Fruit fly (Drosophila melanogaster): ENCODE data around the gene CG1572.
A peak's percentile ranks its signal among the peaks of the same experiment; 100 is the strongest.

The CG1572 gene

DNA sequence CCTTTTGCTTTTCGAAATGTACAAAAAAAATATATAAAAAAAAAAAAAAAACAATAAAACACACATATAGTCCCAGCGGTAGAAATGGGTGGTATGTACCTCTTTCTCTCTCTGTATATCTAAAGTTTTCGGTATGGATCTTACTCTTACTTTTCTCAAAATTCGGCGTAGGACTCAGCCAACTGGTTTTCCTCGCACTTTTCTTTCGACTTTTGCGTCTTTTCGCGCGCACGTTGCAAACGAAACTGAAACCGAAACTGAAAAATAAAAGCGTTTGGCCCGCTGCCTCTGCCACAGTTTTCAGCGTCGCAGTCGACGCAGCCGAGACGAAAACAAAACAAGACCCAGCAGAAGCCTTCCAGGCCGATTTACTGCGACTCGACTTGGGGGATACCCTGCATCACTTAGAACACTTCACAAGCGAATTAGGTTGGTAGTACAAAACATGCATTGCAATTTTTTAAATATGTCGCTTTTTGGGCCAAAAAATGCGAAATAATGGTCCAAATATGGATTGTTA, at the start of gene CG1572 (continued):
- no peak for TF ChIP-seq CG6808 (GFP tag; optimal IDR thresholded peaks at IDR 0.05)
- no peak for TF ChIP-seq CG9139 (GFP tag; optimal IDR thresholded peaks at IDR 0.05)
- TF ChIP-seq Smox (GFP tag; optimal IDR thresholded peaks at IDR 0.05): peak; percentile 23
- TF ChIP-seq Gug (GFP tag; IDR thresholded peaks at IDR 0.05): no peak
- peak; percentile 10 for TF ChIP-seq Eip75B (GFP tag; optimal IDR thresholded peaks at IDR 0.05)
- TF ChIP-seq CG11762 (GFP tag; optimal IDR thresholded peaks at IDR 0.05; ENCODE audit: insufficient read depth): no peak

DNA sequence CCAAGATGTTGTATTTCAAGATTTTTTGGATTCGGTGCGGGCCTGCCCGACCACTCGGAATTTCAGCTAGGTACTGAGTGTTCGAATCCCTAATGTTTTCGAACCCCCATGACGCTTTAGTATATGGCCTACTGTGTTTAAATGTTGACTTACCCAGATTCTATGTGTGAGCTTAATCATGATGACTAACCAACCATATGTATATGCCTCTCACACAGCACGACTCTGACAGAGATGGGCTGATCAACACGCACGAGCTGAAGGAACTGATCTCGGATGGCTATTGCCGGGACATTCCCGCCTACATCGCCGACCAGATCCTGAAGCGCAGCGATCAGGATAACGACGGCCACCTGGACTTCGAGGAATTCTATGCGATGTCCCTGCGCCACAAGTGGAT, 45.6 kb upstream of the CG1572 start, which contains the start of gene CG2533:
Gene CG2533, minus strand, starts transcription at position 101 of the 400 bp plus-strand sequence.
- TF ChIP-seq fkh (GFP tag; optimal IDR thresholded peaks at IDR 0.05): no peak
- no peak for TF ChIP-seq CG3919 (GFP tag; optimal IDR thresholded peaks at IDR 0.05)
- TF ChIP-seq CG4318 (GFP tag; optimal IDR thresholded peaks at IDR 0.05): no peak
- no peak for TF ChIP-seq Eip75B (GFP tag; optimal IDR thresholded peaks at IDR 0.05)

DNA sequence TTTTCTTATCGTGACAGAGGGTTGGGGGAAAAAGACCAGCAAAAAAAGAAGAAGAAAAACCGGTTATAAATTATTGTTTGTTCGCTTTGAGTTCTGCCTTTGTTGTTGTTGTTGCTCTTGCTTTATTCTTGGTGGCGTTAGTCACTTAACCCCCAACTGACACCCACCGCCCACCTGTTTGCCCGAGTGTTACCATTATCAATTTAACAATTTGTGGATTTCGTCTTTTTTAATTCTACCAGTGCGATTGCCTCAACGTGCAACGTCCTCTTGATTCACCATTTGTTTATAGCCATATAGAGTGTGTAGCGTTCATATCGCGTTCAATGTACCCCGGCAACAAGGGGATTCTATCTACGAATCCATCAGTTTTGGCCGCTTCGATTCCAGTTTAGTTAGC, 43.0 kb upstream of the CG1572 start:
- TF ChIP-seq Gug (GFP tag; IDR thresholded peaks at IDR 0.05) (no peak), ss (GFP tag; optimal IDR thresholded peaks at IDR 0.05) (no peak), fkh (GFP tag; optimal IDR thresholded peaks at IDR 0.05) (peak; percentile 35), CG10669 (GFP tag; optimal IDR thresholded peaks at IDR 0.05) (no peak), vri (GFP tag; optimal IDR thresholded peaks at IDR 0.05) (peak; percentile 58), CG10631 (GFP tag; optimal IDR thresholded peaks at IDR 0.05) (no peak), topi (GFP tag; optimal IDR thresholded peaks at IDR 0.05) (no peak), CG16779 (tag; optimal IDR thresholded peaks at IDR 0.05) (no peak), acj6 (GFP tag; optimal IDR thresholded peaks at IDR 0.05) (no peak), lz (GFP tag; optimal IDR thresholded peaks at IDR 0.05) (no peak)

DNA sequence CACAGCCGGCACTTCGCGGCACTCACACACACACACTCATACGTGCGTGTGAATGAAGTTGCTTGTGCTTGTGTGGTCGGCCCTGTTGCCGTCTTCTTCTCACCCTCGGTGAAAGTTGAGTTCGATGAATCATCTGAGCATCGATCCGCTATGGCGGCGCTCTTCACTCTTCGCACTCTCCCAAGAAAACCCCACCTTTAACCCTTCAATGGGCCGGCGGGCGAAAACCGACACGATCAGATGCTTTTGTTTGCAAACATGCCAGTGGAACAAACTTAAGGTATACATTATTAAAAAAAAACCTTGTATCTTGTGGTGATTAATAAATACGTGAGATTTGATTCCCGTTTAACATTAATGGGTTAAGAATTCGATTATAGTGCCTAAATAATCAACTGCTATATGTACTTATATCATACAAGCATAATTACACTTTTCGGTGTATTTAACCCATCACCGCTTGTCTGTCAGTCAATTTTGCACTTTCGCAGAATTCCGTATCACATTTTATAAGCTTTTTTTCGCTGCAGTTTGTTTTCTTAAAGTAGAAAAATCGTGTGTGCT, 42.4 kb upstream of the CG1572 start:
- TF ChIP-seq CG9139 (GFP tag; optimal IDR thresholded peaks at IDR 0.05) (peak; percentile 3), CG4318 (GFP tag; optimal IDR thresholded peaks at IDR 0.05) (no peak), net (GFP tag; optimal IDR thresholded peaks at IDR 0.05) (no peak), Ets96B (tag; optimal IDR thresholded peaks at IDR 0.05) (peak; percentile 18), cyc (GFP tag; optimal IDR thresholded peaks at IDR 0.05) (peak; percentile 52), CG10631 (GFP tag; optimal IDR thresholded peaks at IDR 0.05) (peak; percentile 52), CG11902 (GFP tag; optimal IDR thresholded peaks at IDR 0.05) (peak; percentile 7), Eip93F (GFP tag; optimal IDR thresholded peaks at IDR 0.05) (no peak), CG6792 (GFP tag; optimal IDR thresholded peaks at IDR 0.05) (peak; percentile 31), achi (GFP tag; optimal IDR thresholded peaks at IDR 0.05) (peak; percentile 32), salr (GFP tag; optimal IDR thresholded peaks at IDR 0.05) (no peak), spab (GFP tag; optimal IDR thresholded peaks at IDR 0.05) (no peak), CG10669 (GFP tag; optimal IDR thresholded peaks at IDR 0.05) (no peak), Eip75B (GFP tag; optimal IDR thresholded peaks at IDR 0.05) (no peak), CG3919 (GFP tag; optimal IDR thresholded peaks at IDR 0.05) (no peak), CG6854 (GFP tag; optimal IDR thresholded peaks at IDR 0.05) (no peak), Met (GFP tag; optimal IDR thresholded peaks at IDR 0.05) (no peak), ss (GFP tag; optimal IDR thresholded peaks at IDR 0.05) (peak in 1 of 2 experiments; percentile 47), OdsH (GFP tag; optimal IDR thresholded peaks at IDR 0.05) (no peak), CG6276 (GFP tag; optimal IDR thresholded peaks at IDR 0.05) (no peak), fd85E (GFP tag; optimal IDR thresholded peaks at IDR 0.05) (no peak), Hr4 (GFP tag; optimal IDR thresholded peaks at IDR 0.05) (peak; percentile 33), fd59A (GFP tag; optimal IDR thresholded peaks at IDR 0.05) (no peak), dsx (GFP tag; optimal IDR thresholded peaks at IDR 0.05; ENCODE audit: poor library complexity, severe bottlenecking) (no peak), Eip78C (GFP tag) (peak; percentile 91), Gug (GFP tag; IDR thresholded peaks at IDR 0.05) (no peak), CG32006 (GFP tag; optimal IDR thresholded peaks at IDR 0.05) (no peak), Sox14 (GFP tag; optimal IDR thresholded peaks at IDR 0.05) (peak; percentile 60), CG11294 (GFP tag; IDR thresholded peaks at IDR 0.05) (no peak), acj6 (GFP tag; optimal IDR thresholded peaks at IDR 0.05) (peak; percentile 25), Blimp-1 (GFP tag; optimal IDR thresholded peaks at IDR 0.05) (peak; percentile 39), CG6808 (GFP tag; optimal IDR thresholded peaks at IDR 0.05) (no peak), CG31627 (GFP tag; optimal IDR thresholded peaks at IDR 0.05) (peak; percentile 30), pdm3 (GFP tag; optimal IDR thresholded peaks at IDR 0.05) (no peak), lz (GFP tag; optimal IDR thresholded peaks at IDR 0.05) (peak; percentile 56), CG3032 (tag; optimal IDR thresholded peaks at IDR 0.05) (peak; percentile 5)

Data from whole organism, prepupa.